Worm (Caenorhabditis elegans) whole organism, L3 larva: Measurements from ENCODE around the gene selt-1.1.
A peak's percentile ranks its signal among the peaks of the same experiment; 100 is the strongest.

Source experiments
- ceh-16 ChIP-seq: sonication (generic microtip); optimal IDR thresholded peaks from 2 replicates; lab custom pipeline; 2017; ENCODE audit warnings: missing biosample characterization, missing genetic modification characterization
- ceh-28 ChIP-seq: fragments of 150-350 bp; optimal IDR thresholded peaks from 2 replicates; lab custom pipeline; 2014; ENCODE audit warnings: missing biosample characterization, missing genetic modification reagents, missing genetic modification characterization
- ceh-9 ChIP-seq: sonication (generic microtip); optimal IDR thresholded peaks from 2 replicates; lab custom pipeline; 2018; ENCODE audit warnings: missing biosample characterization, missing genetic modification characterization
- egl-27 ChIP-seq: sonication (generic microtip); optimal IDR thresholded peaks from 4 replicates; lab custom pipeline; 2017; ENCODE audit warnings: missing biosample characterization, missing genetic modification reagents, missing genetic modification characterization
- egl-5 ChIP-seq: fragments of 150-350 bp; optimal IDR thresholded peaks from 2 replicates; lab custom pipeline; 2017; ENCODE audit warnings: missing biosample characterization, missing genetic modification reagents, missing genetic modification characterization, inconsistent platforms
- elt-1 ChIP-seq: fragments of 150-350 bp; optimal IDR thresholded peaks from 2 replicates; lab custom pipeline; 2014; ENCODE audit warnings: missing biosample characterization, missing genetic modification characterization
- elt-2 ChIP-seq: sonication (generic microtip); optimal IDR thresholded peaks from 2 replicates; lab custom pipeline; 2016; ENCODE audit warnings: missing genetic modification reagents, mild to moderate bottlenecking, missing genetic modification characterization, missing compliant biosample characterization
- eor-1 ChIP-seq, 2 experiments: fragments of 150-350 bp; optimal IDR thresholded peaks; 2 replicates each; lab custom pipeline; 2014 to 2018; ENCODE audit warnings: missing biosample characterization in 2 of 2, missing genetic modification characterization in 2 of 2
- fkh-2 ChIP-seq: fragments of 150-350 bp; optimal IDR thresholded peaks from 2 replicates; lab custom pipeline; 2014; ENCODE audit warnings: missing biosample characterization, missing genetic modification reagents, missing genetic modification characterization
- fos-1 ChIP-seq: fragments of 150-350 bp; optimal IDR thresholded peaks from 2 replicates; lab custom pipeline; 2014; ENCODE audit warnings: missing biosample characterization, missing genetic modification characterization
- hmg-11 ChIP-seq: sonication (generic microtip); optimal IDR thresholded peaks from 2 replicates; lab custom pipeline; 2016; ENCODE audit warnings: missing genetic modification characterization, missing compliant biosample characterization
- lin-39 ChIP-seq: fragments of 150-350 bp; optimal IDR thresholded peaks from 2 replicates; lab custom pipeline; 2018; ENCODE audit warnings: missing biosample characterization, missing genetic modification reagents, missing genetic modification characterization
- lsy-12 ChIP-seq: sonication (generic microtip); optimal IDR thresholded peaks from 2 replicates; lab custom pipeline; 2016; ENCODE audit warnings: mild to moderate bottlenecking, missing genetic modification characterization, missing compliant biosample characterization
- mdl-1 ChIP-seq: fragments of 150-350 bp; optimal IDR thresholded peaks from 2 replicates; lab custom pipeline; 2014; ENCODE audit warnings: missing biosample characterization, missing genetic modification characterization
- mml-1 ChIP-seq: fragments of 150-350 bp; sonication (generic microtip); optimal IDR thresholded peaks from 3 replicates; lab custom pipeline; 2014; ENCODE audit warnings: missing biosample characterization, missing genetic modification characterization
- nfya-1 ChIP-seq: sonication (generic microtip); optimal IDR thresholded peaks from 2 replicates; lab custom pipeline; 2017; ENCODE audit warnings: missing genetic modification characterization, mild to moderate bottlenecking, missing compliant biosample characterization, antibody characterized with exemption, moderate library complexity; ENCODE audit not compliant: insufficient read depth
- nhr-12 ChIP-seq: fragments of 150-350 bp; optimal IDR thresholded peaks from 2 replicates; lab custom pipeline; 2014; ENCODE audit warnings: missing biosample characterization, missing genetic modification characterization
- nhr-237 ChIP-seq: fragments of 150-350 bp; optimal IDR thresholded peaks from 2 replicates; lab custom pipeline; 2014; ENCODE audit warnings: missing biosample characterization, missing genetic modification characterization
- nhr-25 ChIP-seq: sonication (generic microtip); optimal IDR thresholded peaks from 2 replicates; lab custom pipeline; 2017; ENCODE audit warnings: missing biosample characterization, missing genetic modification characterization
- nhr-28 ChIP-seq: fragments of 150-350 bp; optimal IDR thresholded peaks from 2 replicates; lab custom pipeline; 2014; ENCODE audit warnings: missing biosample characterization, missing genetic modification characterization
- nhr-67 ChIP-seq: fragments of 150-350 bp; optimal IDR thresholded peaks from 2 replicates; lab custom pipeline; 2014; ENCODE audit warnings: missing biosample characterization, missing genetic modification characterization
- nhr-76 ChIP-seq: fragments of 150-350 bp; sonication (generic microtip); optimal IDR thresholded peaks from 5 replicates; lab custom pipeline; 2014; ENCODE audit warnings: missing biosample characterization, missing genetic modification characterization
- nhr-77 ChIP-seq: fragments of 150-350 bp; optimal IDR thresholded peaks from 2 replicates; lab custom pipeline; 2014; ENCODE audit warnings: missing biosample characterization, missing genetic modification characterization
- pqm-1 ChIP-seq: fragments of 150-350 bp; optimal IDR thresholded peaks from 2 replicates; lab custom pipeline; 2017; ENCODE audit warnings: missing biosample characterization, missing genetic modification characterization, inconsistent platforms
- skn-1 ChIP-seq: fragments of 150-350 bp; optimal IDR thresholded peaks from 2 replicates; lab custom pipeline; 2014; ENCODE audit warnings: missing biosample characterization, missing genetic modification characterization
- snpc-4 ChIP-seq: fragments of 150-350 bp; optimal IDR thresholded peaks from 2 replicates; lab custom pipeline; 2014; ENCODE audit warnings: missing biosample characterization, missing genetic modification characterization
- tbx-2 ChIP-seq: sonication (generic microtip); optimal IDR thresholded peaks from 2 replicates; lab custom pipeline; 2016; ENCODE audit warnings: mild to moderate bottlenecking, missing genetic modification characterization, missing compliant biosample characterization
- unc-39 ChIP-seq: sonication (generic microtip); optimal IDR thresholded peaks from 4 replicates; lab custom pipeline; 2017; ENCODE audit warnings: missing biosample characterization, missing genetic modification characterization
- ztf-4 ChIP-seq: fragments of 150-350 bp; optimal IDR thresholded peaks from 2 replicates; lab custom pipeline; 2014; ENCODE audit warnings: missing biosample characterization, missing genetic modification characterization

selt-1.1 gene

ce11 chrX:11515381-11515780, 30.9 kb downstream of the selt-1.1 start (continued):
- TF ChIP-seq egl-5 (tag; lab: Kevin White, UChicago) (no peak), snpc-4 (tag; lab: Kevin White, UChicago) (no peak), egl-27 (tag; lab: Kevin White, UChicago) (no peak), ceh-16 (tag; lab: Kevin White, UChicago) (no peak), hmg-11 (tag; lab: Kevin White, UChicago) (no peak), elt-1 (no peak), fkh-2 (tag; lab: Kevin White, UChicago) (no peak), pqm-1 (peak; percentile 88), fos-1 (peak; percentile 3), tbx-2 (no peak), nhr-25 (no peak), lin-39 (tag; lab: Kevin White, UChicago) (no peak), ztf-4 (tag; lab: Kevin White, UChicago) (no peak), eor-1 (tag; optimal IDR thresholded peaks at IDR 0.05; lab: Kevin White, UChicago) (no peak), nhr-237 (no peak)

DNA sequence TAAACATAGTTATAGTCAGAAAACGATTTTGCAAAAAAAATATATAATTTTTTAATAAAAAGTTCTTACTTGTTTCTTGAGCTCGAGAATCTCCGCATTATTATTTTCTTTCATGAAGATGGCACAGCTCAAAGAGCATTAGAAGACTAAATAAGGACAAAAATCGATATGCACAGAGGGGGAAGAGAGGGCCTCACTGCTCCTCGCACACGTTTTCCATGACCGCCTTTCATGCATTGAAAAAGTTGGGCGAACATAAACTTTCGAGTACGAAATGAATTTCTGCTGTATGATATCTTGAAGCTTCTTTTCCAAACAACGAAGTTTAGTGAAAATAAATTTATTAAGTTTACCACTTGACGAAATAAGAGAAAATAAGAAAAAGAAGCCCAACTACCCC, 35.1 kb downstream of the selt-1.1 start, which contains the start of gene ccdc-149:
Gene ccdc-149 (minus strand): TSS at position 221 of the 400 bp plus-strand sequence.
- no peak for TF ChIP-seq nfya-1 (tag; lab: Kevin White, UChicago)
- no peak for TF ChIP-seq nhr-237
- peak; percentile 11 for TF ChIP-seq elt-2 (tag; lab: Kevin White, UChicago)

DNA sequence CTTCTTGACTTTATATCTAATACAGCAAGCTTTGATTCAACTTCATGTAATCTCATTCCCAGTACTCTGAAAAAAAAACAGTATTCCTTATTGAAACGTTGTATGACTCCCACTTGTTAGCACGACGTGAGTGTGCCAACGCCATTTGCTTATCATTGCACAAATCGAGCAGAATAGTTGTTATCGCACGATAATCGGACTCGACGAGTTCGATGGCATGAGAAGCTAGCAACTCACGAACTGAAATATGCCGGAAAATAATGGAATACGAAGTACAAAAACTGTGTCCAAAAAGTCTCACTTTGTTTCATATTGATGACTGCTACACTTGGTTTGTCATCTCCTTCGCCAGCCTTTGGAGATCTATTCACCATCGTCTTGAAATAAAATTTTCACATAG, 36.7 kb downstream of the selt-1.1 start:
- TF ChIP-seq nhr-237 = no peak
- TF ChIP-seq ceh-9 (tag; lab: Kevin White, UChicago) = no peak
- no peak for TF ChIP-seq snpc-4 (tag; lab: Kevin White, UChicago)
- TF ChIP-seq unc-39 (tag; lab: Kevin White, UChicago) = no peak
- TF ChIP-seq egl-27 (tag; lab: Kevin White, UChicago) = no peak
- TF ChIP-seq elt-2 (tag; lab: Kevin White, UChicago) = peak; percentile 88
- TF ChIP-seq ceh-28 (tag; lab: Kevin White, UChicago) = no peak
- TF ChIP-seq skn-1 (tag; lab: Kevin White, UChicago) = no peak
- no peak for TF ChIP-seq lsy-12 (tag; lab: Kevin White, UChicago)
- TF ChIP-seq pqm-1 = peak; percentile 75
- no peak for TF ChIP-seq nhr-12 (tag; lab: Kevin White, UChicago)
- TF ChIP-seq nhr-67 (tag; lab: Kevin White, UChicago) = no peak
- TF ChIP-seq nhr-76 (tag; lab: Kevin White, UChicago) = no peak
- no peak for TF ChIP-seq mdl-1 (tag; lab: Kevin White, UChicago)

DNA sequence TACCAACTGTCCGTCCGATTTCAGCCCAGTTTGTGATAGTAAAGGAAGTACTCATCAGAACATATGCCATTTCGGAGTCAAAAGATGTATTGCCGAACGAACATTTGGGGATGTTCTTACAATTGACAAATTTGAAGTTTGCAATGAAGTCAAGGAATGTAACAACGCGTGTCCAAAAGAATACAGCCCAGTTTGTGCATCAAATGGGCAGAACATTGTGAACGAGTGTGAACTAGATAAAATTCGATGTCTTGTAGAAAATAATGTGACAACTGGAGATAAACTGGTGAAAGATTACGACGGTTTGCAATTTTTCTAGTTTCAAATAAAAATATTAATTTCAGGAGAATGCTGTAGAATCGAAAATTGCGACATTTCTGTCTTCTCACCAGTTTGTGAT, 38.5 kb downstream of the selt-1.1 start:
- TF ChIP-seq pqm-1 (no peak), nhr-67 (tag; lab: Kevin White, UChicago) (no peak), ceh-9 (tag; lab: Kevin White, UChicago) (no peak), egl-5 (tag; lab: Kevin White, UChicago) (no peak)

DNA sequence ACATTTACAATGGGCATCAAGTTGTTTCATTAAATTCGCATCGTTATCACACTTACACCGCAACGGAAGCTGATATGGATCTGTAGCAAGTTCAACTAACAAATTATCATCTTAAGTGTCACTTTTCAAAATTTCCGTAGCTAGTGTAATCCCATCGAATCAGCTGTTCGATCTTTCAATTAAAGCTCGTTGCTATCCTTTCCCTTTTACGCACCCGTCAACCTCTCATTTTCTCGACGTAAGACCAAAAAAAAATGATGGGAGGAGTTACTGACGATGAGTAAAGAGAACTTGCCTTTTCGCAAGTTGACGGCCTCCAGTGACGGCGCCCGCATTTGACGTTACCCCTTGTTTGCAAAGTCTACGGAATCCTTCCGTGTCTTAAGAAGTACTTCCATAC, 44.3 kb downstream of the selt-1.1 start, which contains the start of gene F29G6.1:
Gene F29G6.1 (plus strand): TSS at position 301 of the 400 bp plus-strand sequence.
- TF ChIP-seq nhr-25 (peak; percentile 21), nhr-28 (tag; lab: Kevin White, UChicago) (no peak), eor-1 (tag; optimal IDR thresholded peaks at IDR 0.05; lab: Kevin White, UChicago) (no peak), nhr-77 (tag; lab: Kevin White, UChicago) (no peak), snpc-4 (tag; lab: Kevin White, UChicago) (no peak), ceh-28 (tag; lab: Kevin White, UChicago) (no peak), mml-1 (tag; lab: Kevin White, UChicago) (no peak)
- TF ChIP-seq, all 47 proteins: peak for 1

- TF ChIP-seq elt-2 (tag; lab: Kevin White, UChicago) = peak; percentile 76
- TF ChIP-seq egl-5 (tag; lab: Kevin White, UChicago) = no peak
Measured at ce11 chrX:11500589-11500988, 45.7 kb downstream of the selt-1.1 start.

ce11 chrX:11499738-11500137, 46.6 kb downstream of the selt-1.1 start, which contains the start of gene T25C12.3:
Gene T25C12.3 (minus strand): TSS chrX:11499999.
- no peak for TF ChIP-seq fkh-2 (tag; lab: Kevin White, UChicago)
- peak; percentile 80 for TF ChIP-seq elt-2 (tag; lab: Kevin White, UChicago)
